Fruit fly (Drosophila melanogaster) whole organism, embryonic: Measurements from ENCODE around the gene CG4914.

Experiments
- ATbp ChIP-seq: fragments of 200-800 bp; sonication (Bioruptor generic); optimal IDR thresholded peaks from 2 replicates; lab custom pipeline; 2017; ENCODE audit warnings: missing biosample characterization, mild to moderate bottlenecking, missing genetic modification characterization, missing genetic modification reagents
- Abd-B ChIP-seq: fragments of 200-800 bp; sonication (Bioruptor generic); optimal IDR thresholded peaks from 2 replicates; lab custom pipeline; 2018; ENCODE audit warnings: missing biosample characterization, mild to moderate bottlenecking, missing genetic modification characterization, moderate library complexity
- Asciz ChIP-seq: fragments of 200-800 bp; sonication (Bioruptor generic); optimal IDR thresholded peaks from 2 replicates; lab custom pipeline; 2017; ENCODE audit warnings: missing biosample characterization, mild to moderate bottlenecking, missing genetic modification characterization, missing genetic modification reagents
- Atf6 ChIP-seq: fragments of 200-800 bp; sonication (Bioruptor generic); IDR thresholded peaks from 2 replicates; pipeline ENCODE4 v1.3.6; 2022; ENCODE audit warnings: missing biosample characterization, missing genetic modification characterization
- Bdp1 ChIP-seq: fragments of 200-800 bp; sonication (Bioruptor generic); optimal IDR thresholded peaks from 3 replicates; lab custom pipeline; 2016; ENCODE audit warnings: missing biosample characterization, missing genetic modification characterization
- CG10209 ChIP-seq: fragments of 200-800 bp; sonication (Bioruptor generic); optimal IDR thresholded peaks from 3 replicates; lab custom pipeline; 2017; ENCODE audit warnings: missing biosample characterization, mild to moderate bottlenecking, missing genetic modification characterization, missing genetic modification reagents
- CG10431 ChIP-seq: fragments of 200-800 bp; sonication (Bioruptor generic); optimal IDR thresholded peaks from 3 replicates; lab custom pipeline; 2018; ENCODE audit warnings: missing biosample characterization, mild to moderate bottlenecking, missing genetic modification characterization
- CG12155 ChIP-seq: fragments of 200-800 bp; sonication (Bioruptor generic); optimal IDR thresholded peaks from 3 replicates; lab custom pipeline; 2016; ENCODE audit warnings: missing biosample characterization, missing genetic modification characterization
- CG12769 ChIP-seq: fragments of 200-800 bp; sonication (Bioruptor generic); optimal IDR thresholded peaks from 2 replicates; lab custom pipeline; 2019; ENCODE audit warnings: missing biosample characterization, mild to moderate bottlenecking, missing genetic modification characterization, moderate library complexity
- CG13894 ChIP-seq: fragments of 200-800 bp; sonication (Bioruptor generic); optimal IDR thresholded peaks from 3 replicates; lab custom pipeline; 2018; ENCODE audit warnings: missing biosample characterization, mild to moderate bottlenecking, missing genetic modification characterization, moderate library complexity
- CG14441 ChIP-seq: fragments of 200-800 bp; sonication (Bioruptor generic); IDR thresholded peaks from 2 replicates; pipeline ENCODE4 v1.3.6; 2022; ENCODE audit warnings: missing biosample characterization, missing genetic modification characterization
- CG15073 ChIP-seq: fragments of 200-800 bp; sonication (Bioruptor generic); optimal IDR thresholded peaks from 2 replicates; lab custom pipeline; 2016; ENCODE audit warnings: missing biosample characterization, missing genetic modification characterization
- CG15269 ChIP-seq: fragments of 200-800 bp; sonication (Bioruptor generic); optimal IDR thresholded peaks from 2 replicates; lab custom pipeline; 2018; ENCODE audit warnings: missing biosample characterization, mild to moderate bottlenecking, missing genetic modification characterization, moderate library complexity
- CG15479 ChIP-seq: fragments of 200-800 bp; sonication (Bioruptor generic); optimal IDR thresholded peaks from 3 replicates; lab custom pipeline; 2019; ENCODE audit warnings: missing biosample characterization, mild to moderate bottlenecking, missing genetic modification characterization, moderate library complexity
- CG15601 ChIP-seq: fragments of 200-800 bp; sonication (Bioruptor generic); optimal IDR thresholded peaks from 3 replicates; lab custom pipeline; 2019; ENCODE audit warnings: missing biosample characterization, mild to moderate bottlenecking, missing genetic modification characterization, moderate library complexity
- CG1602 ChIP-seq: fragments of 200-800 bp; sonication (Bioruptor generic); optimal IDR thresholded peaks from 3 replicates; lab custom pipeline; 2016; ENCODE audit warnings: missing biosample characterization, missing genetic modification characterization
- CG17361 ChIP-seq: fragments of 200-800 bp; sonication (Bioruptor generic); IDR thresholded peaks from 3 replicates; pipeline ENCODE4 v1.3.6; 2022; ENCODE audit warnings: missing biosample characterization, missing genetic modification characterization
- CG2678 ChIP-seq: fragments of 200-800 bp; sonication (Bioruptor generic); optimal IDR thresholded peaks from 3 replicates; lab custom pipeline; 2019; ENCODE audit warnings: missing biosample characterization, mild to moderate bottlenecking, missing genetic modification characterization, moderate library complexity
- CG3163 ChIP-seq: fragments of 200-800 bp; sonication (Bioruptor generic); optimal IDR thresholded peaks from 3 replicates; lab custom pipeline; 2016; ENCODE audit warnings: missing biosample characterization, missing genetic modification characterization
- CG32767 ChIP-seq: fragments of 200-800 bp; sonication (Bioruptor generic); IDR thresholded peaks from 2 replicates; pipeline ENCODE4 v1.3.6; 2022; ENCODE audit warnings: missing biosample characterization, missing genetic modification characterization
- CG32772 ChIP-seq: fragments of 200-800 bp; sonication (Bioruptor generic); IDR thresholded peaks from 2 replicates; pipeline ENCODE4 v1.3.6; 2022; ENCODE audit warnings: missing biosample characterization, missing genetic modification characterization
- CG34422 ChIP-seq: fragments of 200-800 bp; sonication (Bioruptor generic); IDR thresholded peaks from 3 replicates; pipeline ENCODE4 v1.3.6; 2022; ENCODE audit warnings: missing biosample characterization, missing genetic modification characterization
- CG4617 ChIP-seq: fragments of 200-800 bp; sonication (Bioruptor generic); optimal IDR thresholded peaks from 3 replicates; lab custom pipeline; 2016; ENCODE audit warnings: missing biosample characterization, missing genetic modification characterization, borderline replicate concordance
- CG5953 ChIP-seq: fragments of 200-800 bp; sonication (Bioruptor generic); IDR thresholded peaks from 2 replicates; pipeline ENCODE4 v1.3.6; 2022; ENCODE audit warnings: missing biosample characterization, missing genetic modification characterization
- CoRest ChIP-seq: fragments of 200-800 bp; sonication (Bioruptor generic); optimal IDR thresholded peaks from 3 replicates; lab custom pipeline; 2018; ENCODE audit warnings: missing biosample characterization, mild to moderate bottlenecking, missing genetic modification characterization, moderate library complexity
- Dip3 ChIP-seq: fragments of 200-800 bp; sonication (Bioruptor generic); optimal IDR thresholded peaks from 3 replicates; lab custom pipeline; 2016; ENCODE audit warnings: missing biosample characterization, missing genetic modification characterization
- Eip74EF ChIP-seq, 2 experiments: fragments of 200-800 bp in 1 of 2; fragments of >200 bp in 1 of 2; sonication (Bioruptor generic) in 1 of 2; optimal IDR thresholded peaks; 2 replicates each; lab custom pipeline; 2017 to 2019; ENCODE audit warnings: missing biosample characterization in 2 of 2, missing genetic modification characterization in 2 of 2, mild to moderate bottlenecking in 1 of 2, moderate library complexity in 1 of 2
- GATAe ChIP-seq: fragments of 200-800 bp; sonication (Bioruptor generic); conservative IDR thresholded peaks from 2 replicates; pipeline ENCODE4 v1.3.6; 2022; ENCODE audit warnings: missing biosample characterization, missing genetic modification characterization
- HLH54F ChIP-seq: fragments of 200-800 bp; sonication (Bioruptor generic); optimal IDR thresholded peaks from 3 replicates; lab custom pipeline; 2016; ENCODE audit warnings: missing biosample characterization, missing genetic modification characterization
- Hmr ChIP-seq: fragments of 200-800 bp; sonication (Bioruptor generic); optimal IDR thresholded peaks from 3 replicates; lab custom pipeline; 2017; ENCODE audit warnings: mild to moderate bottlenecking, missing biosample characterization, missing genetic modification reagents, missing genetic modification characterization
- Hr78 ChIP-seq, 2 experiments: fragments of 200-800 bp in 1 of 2; fragments of >200 bp in 1 of 2; sonication (Bioruptor generic) in 1 of 2; optimal IDR thresholded peaks; 2 replicates each; lab custom pipeline; 2017 to 2019; ENCODE audit warnings: missing biosample characterization in 2 of 2, missing genetic modification characterization in 2 of 2, mild to moderate bottlenecking in 1 of 2, moderate library complexity in 1 of 2
- Med ChIP-seq: fragments of 200-800 bp; sonication (Bioruptor generic); peaks from one replicate; lab custom pipeline; 2016; ENCODE audit warnings: missing biosample characterization, missing genetic modification characterization, mild to moderate bottlenecking, inconsistent platforms, moderate library complexity
- Opbp ChIP-seq: fragments of 200-800 bp; sonication (Bioruptor generic); IDR thresholded peaks from 3 replicates; pipeline ENCODE4 v1.3.6; 2022; ENCODE audit warnings: missing biosample characterization, missing genetic modification characterization; ENCODE audit not compliant: partially characterized antibody
- Spps ChIP-seq: fragments of 200-800 bp; sonication (Bioruptor generic); optimal IDR thresholded peaks from 2 replicates; lab custom pipeline; 2018; ENCODE audit warnings: missing biosample characterization, mild to moderate bottlenecking, missing genetic modification characterization
- Usf ChIP-seq: fragments of 200-800 bp; sonication (Bioruptor generic); optimal IDR thresholded peaks from 2 replicates; lab custom pipeline; 2017; ENCODE audit warnings: missing genotype, missing biosample characterization, missing genetic modification characterization
- Xrp1 ChIP-seq: fragments of 200-800 bp; sonication (Bioruptor generic); IDR thresholded peaks from 2 replicates; pipeline ENCODE4 v1.3.6; 2022; ENCODE audit warnings: missing biosample characterization, missing genetic modification characterization
- bcd ChIP-seq: fragments of 200-800 bp; sonication (Bioruptor generic); optimal IDR thresholded peaks from 2 replicates; lab custom pipeline; 2017; ENCODE audit warnings: missing biosample characterization, mild to moderate bottlenecking, missing genetic modification characterization
- dpn ChIP-seq, 2 experiments: fragments of 200-800 bp; sonication (Bioruptor generic); optimal IDR thresholded peaks; 3 replicates each; lab custom pipeline; 2016; ENCODE audit warnings: missing biosample characterization in 2 of 2, missing genetic modification characterization in 2 of 2
- ems ChIP-seq: fragments of 200-800 bp; sonication (Bioruptor generic); optimal IDR thresholded peaks from 3 replicates; lab custom pipeline; 2016; ENCODE audit warnings: missing biosample characterization, missing genetic modification characterization
- en ChIP-seq: fragments of 200-800 bp; sonication (Bioruptor generic); optimal IDR thresholded peaks from 2 replicates; lab custom pipeline; 2016; ENCODE audit warnings: missing biosample characterization, missing genetic modification characterization
- gsb-n ChIP-seq: fragments of 200-800 bp; sonication (Bioruptor generic); optimal IDR thresholded peaks from 3 replicates; lab custom pipeline; 2018; ENCODE audit warnings: missing biosample characterization, mild to moderate bottlenecking, missing genetic modification characterization
- hth ChIP-seq: fragments of >200 bp; optimal IDR thresholded peaks from 2 replicates; lab custom pipeline; 2017; ENCODE audit warnings: inconsistent platforms
- kah ChIP-seq: fragments of 200-800 bp; sonication (Bioruptor generic); optimal IDR thresholded peaks from 2 replicates; lab custom pipeline; 2018; ENCODE audit warnings: missing biosample characterization, mild to moderate bottlenecking, missing genetic modification characterization
- sd ChIP-seq: fragments of 200-800 bp; sonication (Bioruptor generic); optimal IDR thresholded peaks from 3 replicates; lab custom pipeline; 2018; ENCODE audit warnings: missing biosample characterization, mild to moderate bottlenecking, missing genetic modification characterization, moderate library complexity
- sug ChIP-seq: fragments of 200-800 bp; optimal IDR thresholded peaks from 2 replicates; lab custom pipeline; 2019; ENCODE audit warnings: missing biosample characterization, mild to moderate bottlenecking, missing genetic modification characterization, moderate library complexity
- tgo ChIP-seq: fragments of 200-800 bp; sonication (Bioruptor generic); IDR thresholded peaks from 3 replicates; pipeline ENCODE4 v1.3.6; 2022; ENCODE audit warnings: missing biosample characterization, missing genetic modification characterization
- usp ChIP-seq: fragments of >200 bp; optimal IDR thresholded peaks from 2 replicates; lab custom pipeline; 2017; ENCODE audit warnings: missing biosample characterization, missing genetic modification characterization
- zen ChIP-seq: fragments of 200-800 bp; sonication (Bioruptor generic); optimal IDR thresholded peaks from 3 replicates; lab custom pipeline; 2018; ENCODE audit warnings: missing biosample characterization, mild to moderate bottlenecking, missing genetic modification characterization, moderate library complexity
- zfh1 ChIP-seq: fragments of 200-800 bp; sonication (Bioruptor generic); IDR thresholded peaks from 3 replicates; pipeline ENCODE4 v1.3.6; 2022; ENCODE audit warnings: missing biosample characterization, missing genetic modification characterization

CG4914 gene

dm6 chr3L:14635564-14635937 is 42.4 kb downstream of the CG4914 start:
- TF ChIP-seq CG34422 (no peak), CG17361 (GFP tag; lab: Robert Waterston, UW) (0 out of 3 replicates have a peak, but pooled peaks have one; percentile 8), Abd-B (no peak), en (GFP tag; lab: Kevin White, UChicago) (no peak), CG12769 (tag; lab: Kevin White, UChicago) (peak; percentile 83), Hr78 (GFP tag; optimal IDR thresholded peaks at IDR 0.05; lab: Kevin White, UChicago) (peak in 1 of 2 experiments; percentile 5), Opbp (no peak), CG15073 (no peak), CG15479 (GFP tag; lab: Kevin White, UChicago) (peak; percentile 44), tgo (GFP tag; lab: Robert Waterston, UW) (0 out of 3 replicates have a peak, but pooled peaks have one; percentile 2), sug (tag; lab: Kevin White, UChicago) (peak; percentile 49), CG13894 (tag; lab: Kevin White, UChicago) (peak; percentile 58), Atf6 (GFP tag; lab: Robert Waterston, UW) (0 out of 2 replicates have a peak, but pooled peaks have one; percentile 3), Med (peak; percentile 76), kah (GFP tag; lab: Kevin White, UChicago) (no peak), CG3163 (GFP tag; lab: Kevin White, UChicago) (no peak), Dip3 (GFP tag; lab: Kevin White, UChicago) (no peak), zfh1 (no peak), hth (lab: Kevin White, UChicago) (no peak), CG5953 (GFP tag; lab: Robert Waterston, UW) (0 out of 2 replicates have a peak, but pooled peaks have one; percentile 14), GATAe (GFP tag; lab: Robert Waterston, UW) (peak; percentile 42; the same call in 1 of the 2 replicates), sd (no peak)
- TF ChIP-seq, all 482 proteins: peak for 11

- TF ChIP-seq Spps: peak; percentile 88
- peak; percentile 32; the same call in 1 of the 2 replicates for TF ChIP-seq CG32772 (GFP tag; lab: Robert Waterston, UW)
- peak; percentile 23 for TF ChIP-seq Asciz (GFP tag; lab: Kevin White, UChicago)
- TF ChIP-seq zen (tag; lab: Kevin White, UChicago): peak; percentile 82
- no peak for TF ChIP-seq CG32767 (GFP tag; lab: Robert Waterston, UW)
- TF ChIP-seq CG10209 (GFP tag; lab: Kevin White, UChicago): peak; percentile 72
- no peak for TF ChIP-seq Bdp1 (GFP tag; lab: Kevin White, UChicago)
- TF ChIP-seq ems (GFP tag; lab: Kevin White, UChicago): no peak
- TF ChIP-seq Eip74EF (GFP tag; optimal IDR thresholded peaks at IDR 0.05; lab: Kevin White, UChicago): peak in 1 of 2 experiments; percentile 52
- TF ChIP-seq CG1602: peak; percentile 51
- no peak for TF ChIP-seq CG14441
- TF ChIP-seq CG15269 (tag; lab: Kevin White, UChicago): peak; percentile 33
- TF ChIP-seq HLH54F (GFP tag; lab: Kevin White, UChicago): no peak
- peak; percentile 57 for TF ChIP-seq Usf (GFP tag; lab: Kevin White, UChicago)
- peak; percentile 24 for TF ChIP-seq ATbp
- TF ChIP-seq gsb-n: peak; percentile 87
- TF ChIP-seq CG15601 (tag; lab: Kevin White, UChicago): peak; percentile 86
- TF ChIP-seq Hmr (GFP tag; lab: Kevin White, UChicago): no peak
- TF ChIP-seq CG4617 (GFP tag; lab: Kevin White, UChicago): no peak
- TF ChIP-seq CG10431 (GFP tag; lab: Kevin White, UChicago): peak; percentile 25
- TF ChIP-seq CoRest: peak; percentile 83
- peak; percentile 39 for TF ChIP-seq CG12155
- TF ChIP-seq Xrp1 (GFP tag; lab: Robert Waterston, UW): peak; percentile 88
- TF ChIP-seq bcd (GFP tag; lab: Kevin White, UChicago): peak; percentile 45
- TF ChIP-seq dpn (GFP tag; optimal IDR thresholded peaks at IDR 0.05; lab: Kevin White, UChicago): peak in 1 of 2 experiments; percentile 36
- no peak for TF ChIP-seq usp (GFP tag; lab: Kevin White, UChicago)
- peak; percentile 77 for TF ChIP-seq CG2678 (tag; lab: Kevin White, UChicago)
Observed at dm6 chr3L:14634773-14635563, 43.0 kb downstream of the CG4914 start.
